Worm (Caenorhabditis elegans): Measurements from ENCODE around the gene F07G11.3.

ce11 chrV:7349541-7349940 lies 51.0 kb downstream of the F07G11.3 start, which contains the start of gene nhr-149:
- TF ChIP-seq C17E4.6 (GFP tag; IDR thresholded peaks at IDR 0.05): no peak
- TF ChIP-seq unc-130 (GFP tag; optimal IDR thresholded peaks at IDR 0.05): no peak
- TF ChIP-seq hlh-26 (GFP tag; conservative IDR thresholded peaks at IDR 0.05): no peak
- no peak for TF ChIP-seq snpc-4 (GFP tag; optimal IDR thresholded peaks at IDR 0.05)
- no peak for TF ChIP-seq snpc-4 (tag; optimal IDR thresholded peaks at IDR 0.05)
- TF ChIP-seq chd-7 (tag; optimal IDR thresholded peaks at IDR 0.05): no peak
- TF ChIP-seq lsl-1 (GFP tag; optimal IDR thresholded peaks at IDR 0.05): no peak
- no peak for TF ChIP-seq nhr-90 (tag; optimal IDR thresholded peaks at IDR 0.05)
- TF ChIP-seq attf-5 (GFP tag; optimal IDR thresholded peaks at IDR 0.05): no peak
